Worm (Caenorhabditis elegans) whole organism, L1 larva: ENCODE measurements around the gene col-108.
A peak's percentile ranks its signal among the peaks of the same experiment; 100 is the strongest.

Source experiments
- C16A3.4 ChIP-seq: fragments of 150-350 bp; optimal IDR thresholded peaks from 2 replicates; lab custom pipeline; 2014; ENCODE audit warnings: missing biosample characterization, missing genetic modification characterization
- alr-1 ChIP-seq: fragments of 200-800 bp; sonication (Bioruptor generic); optimal IDR thresholded peaks from 2 replicates; lab custom pipeline; 2018; ENCODE audit warnings: borderline replicate concordance, mild to moderate bottlenecking, missing genetic modification characterization, missing compliant biosample characterization
- ceh-63 ChIP-seq: fragments of 200-800 bp; sonication (Bioruptor generic); optimal IDR thresholded peaks from 2 replicates; lab custom pipeline; 2018; ENCODE audit warnings: mild to moderate bottlenecking, missing genetic modification characterization, missing compliant biosample characterization
- ceh-88 ChIP-seq: fragments of 200-800 bp; sonication (Bioruptor generic); IDR thresholded peaks from 2 replicates; pipeline ENCODE4 v1.3.6; 2022; ENCODE audit warnings: missing genetic modification characterization, missing compliant biosample characterization
- ceh-90 ChIP-seq: sonication (generic microtip); optimal IDR thresholded peaks from 2 replicates; lab custom pipeline; 2016; ENCODE audit warnings: missing genetic modification characterization, missing compliant biosample characterization
- dsc-1 ChIP-seq: sonication (generic microtip); optimal IDR thresholded peaks from 2 replicates; lab custom pipeline; 2016; ENCODE audit warnings: mild to moderate bottlenecking, missing genetic modification characterization, missing compliant biosample characterization
- efl-1 ChIP-seq, 4 experiments: fragments of 150-350 bp; optimal IDR thresholded peaks in 3 of 4; peaks in 1 of 4; 1 replicate in 1 of 4; 2 replicates in 3 of 4; lab custom pipeline; 2014; ENCODE audit warnings: missing biosample characterization in 2 of 4, missing genetic modification characterization in 2 of 4, missing genetic modification reagents in 2 of 4
- elt-2 ChIP-seq: sonication (generic microtip); optimal IDR thresholded peaks from 2 replicates; lab custom pipeline; 2016; ENCODE audit warnings: missing genetic modification characterization, mild to moderate bottlenecking, inconsistent platforms, missing compliant biosample characterization, missing genetic modification reagents
- fkh-10 ChIP-seq: sonication (generic microtip); optimal IDR thresholded peaks from 2 replicates; lab custom pipeline; 2017; ENCODE audit warnings: missing biosample characterization, missing genetic modification reagents, missing genetic modification characterization
- fkh-8 ChIP-seq: sonication (generic microtip); optimal IDR thresholded peaks from 2 replicates; lab custom pipeline; 2016; ENCODE audit warnings: mild to moderate bottlenecking, missing genetic modification characterization, missing compliant biosample characterization
- fos-1 ChIP-seq: fragments of 150-350 bp; optimal IDR thresholded peaks from 2 replicates; lab custom pipeline; 2014; ENCODE audit warnings: missing biosample characterization, missing genetic modification characterization
- grh-1 ChIP-seq: fragments of 200-800 bp; sonication (Bioruptor generic); IDR thresholded peaks from 2 replicates; pipeline ENCODE4 v1.3.6; 2022; ENCODE audit warnings: missing genetic modification reagents, missing genetic modification characterization, missing compliant biosample characterization
- hlh-17 ChIP-seq: fragments of 200-800 bp; sonication (Bioruptor generic); optimal IDR thresholded peaks from 2 replicates; lab custom pipeline; 2018; ENCODE audit warnings: missing genetic modification characterization, mild to moderate bottlenecking, missing compliant biosample characterization, moderate library complexity, borderline replicate concordance
- hlh-4 ChIP-seq: sonication (generic microtip); optimal IDR thresholded peaks from 2 replicates; lab custom pipeline; 2016; ENCODE audit warnings: mild to moderate bottlenecking, missing genetic modification characterization, missing compliant biosample characterization
- hpl-2 ChIP-seq: fragments of 150-350 bp; optimal IDR thresholded peaks from 2 replicates; lab custom pipeline; 2014; ENCODE audit warnings: missing biosample characterization, missing genetic modification reagents, missing genetic modification characterization
- lin-14 ChIP-seq: fragments of 200-800 bp; sonication (Bioruptor generic); optimal IDR thresholded peaks from 2 replicates; lab custom pipeline; 2018; ENCODE audit warnings: mild to moderate bottlenecking, missing genetic modification characterization, moderate library complexity, missing compliant biosample characterization
- lin-15B ChIP-seq: fragments of 150-350 bp; sonication (generic microtip); optimal IDR thresholded peaks from 3 replicates; lab custom pipeline; 2014; ENCODE audit warnings: missing biosample characterization, missing genetic modification characterization
- lin-35 ChIP-seq, 2 experiments: fragments of 150-350 bp; optimal IDR thresholded peaks; 2 replicates each; lab custom pipeline; 2014; ENCODE audit warnings: missing biosample characterization in 2 of 2, missing genetic modification characterization in 2 of 2, missing genetic modification reagents in 2 of 2
- lsy-2 ChIP-seq, 2 experiments: fragments of 150-350 bp; optimal IDR thresholded peaks; 2 replicates each; lab custom pipeline; 2014; ENCODE audit warnings: missing biosample characterization in 2 of 2, missing genetic modification characterization in 2 of 2
- mab-9 ChIP-seq: fragments of 200-800 bp; sonication (Bioruptor generic); IDR thresholded peaks from 2 replicates; pipeline ENCODE4 v1.3.6; 2022; ENCODE audit warnings: missing genetic modification reagents, missing genetic modification characterization, missing compliant biosample characterization
- mdl-1 ChIP-seq, 2 experiments: fragments of 150-350 bp; optimal IDR thresholded peaks; 2 replicates each; lab custom pipeline; 2014 to 2017; ENCODE audit warnings: missing biosample characterization in 2 of 2, missing genetic modification characterization in 2 of 2, inconsistent platforms in 1 of 2
- mep-1 ChIP-seq: fragments of 150-350 bp; optimal IDR thresholded peaks from 2 replicates; lab custom pipeline; 2014; ENCODE audit warnings: missing biosample characterization, missing genetic modification characterization
- nhr-11 ChIP-seq: fragments of 150-350 bp; optimal IDR thresholded peaks from 2 replicates; lab custom pipeline; 2014; ENCODE audit warnings: missing biosample characterization, missing genetic modification characterization
- nhr-12 ChIP-seq: sonication (generic microtip); optimal IDR thresholded peaks from 2 replicates; lab custom pipeline; 2017; ENCODE audit warnings: missing biosample characterization, missing genetic modification characterization
- nhr-47 ChIP-seq: sonication (generic microtip); optimal IDR thresholded peaks from 2 replicates; lab custom pipeline; 2016; ENCODE audit warnings: mild to moderate bottlenecking, missing genetic modification characterization, moderate library complexity, missing compliant biosample characterization
- nhr-77 ChIP-seq: fragments of 150-350 bp; optimal IDR thresholded peaks from 2 replicates; lab custom pipeline; 2014; ENCODE audit warnings: missing biosample characterization, missing genetic modification characterization
- nhr-85 ChIP-seq: sonication (generic microtip); peaks from one replicate; lab custom pipeline; 2016; ENCODE audit warnings: missing genetic modification characterization, inconsistent platforms, missing compliant biosample characterization
- pax-3 ChIP-seq: fragments of 200-800 bp; sonication (Bioruptor generic); optimal IDR thresholded peaks from 2 replicates; lab custom pipeline; 2018; ENCODE audit warnings: mild to moderate bottlenecking, missing genetic modification characterization, moderate library complexity, missing compliant biosample characterization
- pqm-1 ChIP-seq: sonication (generic microtip); optimal IDR thresholded peaks from 3 replicates; lab custom pipeline; 2017; ENCODE audit warnings: missing biosample characterization, missing genetic modification characterization
- snu-23 ChIP-seq: sonication (generic microtip); optimal IDR thresholded peaks from 2 replicates; lab custom pipeline; 2016; ENCODE audit warnings: missing genetic modification characterization, missing compliant biosample characterization
- sox-4 ChIP-seq: sonication (generic microtip); optimal IDR thresholded peaks from 2 replicates; lab custom pipeline; 2016; ENCODE audit warnings: missing genetic modification characterization, missing compliant biosample characterization
- sup-37 ChIP-seq: fragments of 200-800 bp; sonication (Bioruptor generic); optimal IDR thresholded peaks from 2 replicates; lab custom pipeline; 2018; ENCODE audit warnings: mild to moderate bottlenecking, missing genetic modification characterization, missing compliant biosample characterization
- swsn-7 ChIP-seq: sonication (generic microtip); optimal IDR thresholded peaks from 2 replicates; lab custom pipeline; 2016; ENCODE audit warnings: missing genetic modification characterization, missing compliant biosample characterization
- tbx-2 ChIP-seq: sonication (generic microtip); optimal IDR thresholded peaks from 2 replicates; lab custom pipeline; 2016; ENCODE audit warnings: missing genetic modification characterization, missing compliant biosample characterization
- unc-130 ChIP-seq: fragments of 150-350 bp; optimal IDR thresholded peaks from 2 replicates; lab custom pipeline; 2017; ENCODE audit warnings: missing biosample characterization, missing genetic modification characterization, inconsistent platforms
- unc-86 ChIP-seq: sonication (generic microtip); optimal IDR thresholded peaks from 2 replicates; lab custom pipeline; 2016; ENCODE audit warnings: missing genetic modification characterization, missing compliant biosample characterization
- vab-15 ChIP-seq: sonication (generic microtip); optimal IDR thresholded peaks from 2 replicates; lab custom pipeline; 2017; ENCODE audit warnings: missing genotype, mild to moderate bottlenecking, missing genetic modification characterization, missing compliant biosample characterization
- xbp-1 ChIP-seq: sonication (generic microtip); optimal IDR thresholded peaks from 2 replicates; lab custom pipeline; 2016; ENCODE audit warnings: missing genetic modification characterization, missing compliant biosample characterization
- zip-4 ChIP-seq: fragments of 200-800 bp; sonication (Bioruptor generic); optimal IDR thresholded peaks from 2 replicates; lab custom pipeline; 2018; ENCODE audit warnings: mild to moderate bottlenecking, missing genetic modification characterization, moderate library complexity, missing compliant biosample characterization
- ztf-4 ChIP-seq: fragments of 150-350 bp; optimal IDR thresholded peaks from 2 replicates; lab custom pipeline; 2014; ENCODE audit warnings: missing biosample characterization, missing genetic modification characterization

Gene col-108

DNA sequence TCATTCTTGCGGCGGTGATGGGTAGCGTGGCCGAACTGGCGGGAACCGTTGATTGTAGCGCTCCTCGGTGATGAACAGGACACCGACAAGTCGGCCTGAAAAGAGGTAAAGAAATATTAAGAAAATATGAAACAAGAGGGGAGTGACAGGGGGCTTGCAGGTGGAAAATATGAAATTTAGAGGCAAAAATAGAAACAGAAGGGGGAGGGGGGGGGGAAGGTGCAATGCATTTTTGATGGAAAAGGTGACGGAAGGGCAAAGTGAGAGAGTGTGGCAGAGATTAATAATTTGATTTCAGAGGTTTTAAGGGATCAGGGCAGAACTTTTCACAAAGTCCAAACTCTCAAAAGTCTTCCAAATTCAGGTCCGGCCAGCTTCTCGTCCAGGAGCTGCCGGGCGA, 13.2 kb downstream of the col-108 start, which contains the start of gene frpr-19:
frpr-19 (minus strand) TSS at position 101 of the 400 bp plus-strand sequence.
- TF ChIP-seq dsc-1 (tag; lab: Kevin White, UChicago) (no peak), hlh-17 (no peak)
- TF ChIP-seq, all 84 proteins: peak for 0

- no peak for TF ChIP-seq lin-35 (GFP tag; optimal IDR thresholded peaks at IDR 0.05; lab: Kevin White, UChicago)
- TF ChIP-seq lin-15B (tag; lab: Kevin White, UChicago): no peak
- no peak for TF ChIP-seq nhr-12
- TF ChIP-seq mep-1 (tag; lab: Kevin White, UChicago): no peak
- TF ChIP-seq lsy-2 (tag; optimal IDR thresholded peaks at IDR 0.05; lab: Kevin White, UChicago): no peak
- no peak for TF ChIP-seq nhr-11 (tag; lab: Kevin White, UChicago)
- no peak for TF ChIP-seq unc-86 (tag; lab: Kevin White, UChicago)
- no peak for TF ChIP-seq ztf-4 (tag; lab: Kevin White, UChicago)
- no peak for TF ChIP-seq nhr-47 (tag; lab: Kevin White, UChicago)
- TF ChIP-seq nhr-85: no peak
- no peak for TF ChIP-seq vab-15 (tag; lab: Kevin White, UChicago)
- TF ChIP-seq fkh-8 (tag; lab: Kevin White, UChicago): no peak
- TF ChIP-seq pqm-1: no peak
- no peak for TF ChIP-seq fos-1 (tag; lab: Kevin White, UChicago)
- TF ChIP-seq grh-1 (GFP tag; lab: Robert Waterston, UW): no peak
- TF ChIP-seq zip-4 (GFP tag; lab: Kevin White, UChicago): no peak
- no peak for TF ChIP-seq sup-37
- TF ChIP-seq, all 84 proteins: peak for 0
These were observed 16.8 kb downstream of the col-108 start for ce11 chrIV:1785156-1785555.

DNA sequence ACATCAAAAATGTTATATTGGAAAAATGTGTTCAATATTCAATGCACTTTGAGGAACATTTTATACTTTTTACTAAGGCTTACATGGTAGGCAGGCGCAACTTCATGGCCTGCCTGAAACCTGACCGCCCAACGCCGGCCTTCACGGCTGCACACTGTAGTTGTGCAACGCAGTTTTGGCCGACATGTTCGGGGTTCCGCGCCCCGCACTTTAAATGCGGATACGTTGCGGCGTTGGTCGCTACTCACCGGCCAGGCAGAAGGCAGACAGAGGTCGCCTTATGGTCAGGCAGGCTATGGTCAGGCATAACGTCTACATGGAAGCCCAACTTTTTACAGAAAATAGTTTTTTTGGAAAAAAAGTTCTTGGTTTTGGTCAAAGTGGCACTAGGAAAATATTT, 22.3 kb downstream of the col-108 start:
- TF ChIP-seq dsc-1 (tag; lab: Kevin White, UChicago) (no peak), ceh-90 (tag; lab: Kevin White, UChicago) (no peak), efl-1 (optimal IDR thresholded peaks at IDR 0.05; lab: Kevin White, UChicago) (no peak), efl-1 (GFP tag; optimal IDR thresholded peaks at IDR 0.05 in 1 of 2; lab: Kevin White, UChicago) (peak in 1 of 2 experiments; percentile 44), nhr-77 (no peak)

ce11 chrIV:1791775-1792174, 23.4 kb downstream of the col-108 start:
- TF ChIP-seq alr-1 (tag; lab: Kevin White, UChicago) (no peak), nhr-85 (peak; percentile 51), fkh-10 (GFP tag; lab: Kevin White, UChicago) (no peak), unc-86 (tag; lab: Kevin White, UChicago) (no peak)
- TF ChIP-seq, all 84 proteins: peak for 1

DNA sequence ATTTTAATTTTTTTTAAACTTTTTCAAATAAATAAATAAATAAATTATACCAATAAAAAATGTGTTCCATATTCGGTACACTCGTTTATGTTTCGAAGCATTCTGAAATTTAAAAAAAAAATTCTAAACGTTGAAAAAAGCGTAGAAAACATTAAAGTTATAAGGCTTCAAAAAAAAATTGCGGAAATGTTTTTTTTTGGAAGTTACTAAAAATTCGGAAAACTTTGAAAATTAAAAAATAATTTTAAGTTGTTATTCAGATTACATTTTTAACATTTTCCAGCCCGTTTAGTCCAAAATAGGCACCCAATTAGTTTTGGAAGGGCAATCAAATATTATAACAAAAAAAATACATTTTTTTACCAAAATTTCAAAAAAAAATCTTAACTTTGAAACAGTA, 35.5 kb downstream of the col-108 start, which contains the start of gene Y38C1BA.1:
Y38C1BA.1 (minus strand) TSS at position 101 of the 400 bp plus-strand sequence.
- TF ChIP-seq C16A3.4 (tag; lab: Kevin White, UChicago): no peak
- no peak for TF ChIP-seq pqm-1
- no peak for TF ChIP-seq elt-2 (tag; lab: Kevin White, UChicago)
- no peak for TF ChIP-seq pax-3
- TF ChIP-seq vab-15 (tag; lab: Kevin White, UChicago): no peak
- no peak for TF ChIP-seq lsy-2 (tag; optimal IDR thresholded peaks at IDR 0.05; lab: Kevin White, UChicago)

- TF ChIP-seq ceh-88 (GFP tag; lab: Robert Waterston, UW) (no peak), mab-9 (GFP tag; lab: Robert Waterston, UW) (no peak), hpl-2 (GFP tag; lab: Kevin White, UChicago) (no peak), mep-1 (tag; lab: Kevin White, UChicago) (peak; percentile 23), unc-130 (tag; lab: Kevin White, UChicago) (peak; percentile 21), sox-4 (tag; lab: Kevin White, UChicago) (no peak), mdl-1 (tag; optimal IDR thresholded peaks at IDR 0.05; lab: Kevin White, UChicago) (peak in 1 of 2 experiments; percentile 24), lin-35 (GFP tag; optimal IDR thresholded peaks at IDR 0.05; lab: Kevin White, UChicago) (peak; percentile 22 to 62), tbx-2 (tag; lab: Kevin White, UChicago) (peak; percentile 6), lin-15B (tag; lab: Kevin White, UChicago) (no peak), xbp-1 (peak; percentile 35), nhr-77 (no peak), dsc-1 (tag; lab: Kevin White, UChicago) (peak; percentile 18), efl-1 (optimal IDR thresholded peaks at IDR 0.05; lab: Kevin White, UChicago) (peak; percentile 50 to 59), efl-1 (GFP tag; optimal IDR thresholded peaks at IDR 0.05 in 1 of 2; lab: Kevin White, UChicago) (peak; percentile 33 to 93), hlh-4 (no peak), nhr-47 (tag; lab: Kevin White, UChicago) (peak; percentile 58), fos-1 (tag; lab: Kevin White, UChicago) (peak; percentile 19), snu-23 (GFP tag; lab: Kevin White, UChicago) (peak; percentile 66), swsn-7 (tag; lab: Kevin White, UChicago) (peak; percentile 46), ceh-63 (no peak), lin-14 (GFP tag; lab: Kevin White, UChicago) (no peak), C16A3.4 (tag; lab: Kevin White, UChicago) (peak; percentile 43)
These were observed 36.2 kb downstream of the col-108 start for ce11 chrIV:1804613-1805012.
